Worm (Caenorhabditis elegans): ENCODE measurements around the gene sri-50.

DNA sequence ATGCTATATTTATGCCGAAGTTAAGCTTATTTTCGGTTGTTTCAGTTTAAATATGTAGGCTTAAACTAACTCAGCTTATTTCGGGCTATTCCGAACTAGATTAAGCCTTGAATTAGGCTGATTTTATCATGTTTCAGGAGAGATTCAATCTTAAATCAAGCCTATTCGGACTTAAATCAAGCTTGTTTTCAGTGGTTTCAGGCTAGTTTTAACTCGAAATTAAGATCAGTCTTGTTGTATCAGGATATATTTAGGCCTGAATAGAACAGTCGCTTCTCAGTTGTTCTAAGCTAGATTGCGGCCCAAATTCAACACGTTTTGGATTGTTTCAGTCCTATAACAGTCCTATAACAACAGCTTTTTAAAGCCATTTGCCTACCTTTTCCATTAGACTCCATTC lies 48.3 kb downstream of the sri-50 start:
- TF ChIP-seq ceh-6 (GFP tag; optimal IDR thresholded peaks at IDR 0.05) (no peak), pqm-1 (tag; optimal IDR thresholded peaks at IDR 0.05) (no peak), madf-2 (tag; optimal IDR thresholded peaks at IDR 0.05) (no peak), K09A11.1 (tag; optimal IDR thresholded peaks at IDR 0.05; ENCODE audit: insufficient read depth) (no peak), pros-1 (tag; optimal IDR thresholded peaks at IDR 0.05) (no peak), ama-1 (optimal IDR thresholded peaks at IDR 0.05) (no peak)

All from whole organism, late embryonic.